Worm (Caenorhabditis elegans): ENCODE measurements around the gene str-16.
A peak's percentile ranks its signal among the peaks of the same experiment; 100 is the strongest.

The str-16 gene

ce11 chrV:3200323-3200722 is 36.4 kb upstream of the str-16 start, which contains the start of gene K08D9.4:
Gene K08D9.4, minus strand, starts transcription at chrV:3200423.
- TF ChIP-seq efl-3 (GFP tag; optimal IDR thresholded peaks at IDR 0.05) = no peak
- peak; percentile 3 for TF ChIP-seq rnt-1 (tag; optimal IDR thresholded peaks at IDR 0.05)

ce11 chrV:3204433-3204832 is 32.2 kb upstream of the str-16 start:
- TF ChIP-seq ceh-88 (GFP tag; IDR thresholded peaks at IDR 0.05) (no peak), lir-3 (tag; optimal IDR thresholded peaks at IDR 0.05; ENCODE audit: poor library complexity) (no peak), blmp-1 (tag; optimal IDR thresholded peaks at IDR 0.05) (no peak), lin-14 (GFP tag; optimal IDR thresholded peaks at IDR 0.05) (no peak), sptf-1 (tag; optimal IDR thresholded peaks at IDR 0.05) (no peak), irx-1 (tag; optimal IDR thresholded peaks at IDR 0.05) (no peak), sox-4 (tag; optimal IDR thresholded peaks at IDR 0.05) (no peak)

- TF ChIP-seq nhr-76 (tag; optimal IDR thresholded peaks at IDR 0.05) = no peak
- TF ChIP-seq efl-1 (optimal IDR thresholded peaks at IDR 0.05) = no peak
- peak in 1 of 2 experiments; percentile 71 for TF ChIP-seq efl-1 (GFP tag; optimal IDR thresholded peaks at IDR 0.05 in 1 of 2)
- no peak for TF ChIP-seq zip-4 (GFP tag; optimal IDR thresholded peaks at IDR 0.05)
Measured at ce11 chrV:3208940-3209339, 27.7 kb upstream of the str-16 start.

ce11 chrV:3210147-3210546 is 26.5 kb upstream of the str-16 start, which contains the start of gene apx-1:
Gene apx-1, plus strand, starts transcription at chrV:3210196.
- TF ChIP-seq efl-1 (optimal IDR thresholded peaks at IDR 0.05) (no peak), efl-1 (GFP tag; optimal IDR thresholded peaks at IDR 0.05 in 1 of 2) (peak in 1 of 2 experiments; percentile 9), ceh-88 (GFP tag; IDR thresholded peaks at IDR 0.05) (no peak), pqm-1 (tag; optimal IDR thresholded peaks at IDR 0.05) (no peak), zag-1 (tag; optimal IDR thresholded peaks at IDR 0.05) (no peak), unc-86 (tag; optimal IDR thresholded peaks at IDR 0.05) (no peak), ceh-90 (tag; optimal IDR thresholded peaks at IDR 0.05) (no peak)

ce11 chrV:3218604-3219003 is 18.1 kb upstream of the str-16 start:
- TF ChIP-seq ces-1 (GFP tag; optimal IDR thresholded peaks at IDR 0.05) = no peak
- no peak for TF ChIP-seq rnt-1 (tag; optimal IDR thresholded peaks at IDR 0.05)
- no peak for TF ChIP-seq lsy-2 (tag; optimal IDR thresholded peaks at IDR 0.05)
- no peak for TF ChIP-seq C34B4.2 (tag; optimal IDR thresholded peaks at IDR 0.05)
- no peak for TF ChIP-seq efl-1 (optimal IDR thresholded peaks at IDR 0.05)
- peak in 1 of 2 experiments; percentile 71 for TF ChIP-seq efl-1 (GFP tag; optimal IDR thresholded peaks at IDR 0.05 in 1 of 2)

- TF ChIP-seq C04F5.9 (tag; optimal IDR thresholded peaks at IDR 0.05) = no peak
- no peak for TF ChIP-seq pax-3 (tag; optimal IDR thresholded peaks at IDR 0.05)
- TF ChIP-seq lir-3 (tag; optimal IDR thresholded peaks at IDR 0.05; ENCODE audit: poor library complexity) = no peak
Measured at ce11 chrV:3227373-3227772, 9.3 kb upstream of the str-16 start, which contains the start of gene K08D9.2. Gene K08D9.2, plus strand, starts transcription at chrV:3227673.

ce11 chrV:3230150-3230549 is 6.5 kb upstream of the str-16 start:
- TF ChIP-seq hpl-2 (GFP tag; optimal IDR thresholded peaks at IDR 0.05) (no peak), unc-62 (GFP tag; optimal IDR thresholded peaks at IDR 0.05) (no peak), mab-9 (GFP tag; IDR thresholded peaks at IDR 0.05) (no peak), unc-30 (tag; optimal IDR thresholded peaks at IDR 0.05) (no peak), aly-2 (tag; optimal IDR thresholded peaks at IDR 0.05) (no peak), efl-1 (optimal IDR thresholded peaks at IDR 0.05) (no peak), efl-1 (GFP tag; optimal IDR thresholded peaks at IDR 0.05 in 1 of 2) (no peak), ceh-88 (GFP tag; IDR thresholded peaks at IDR 0.05) (no peak), ceh-63 (GFP tag; optimal IDR thresholded peaks at IDR 0.05) (no peak), egl-27 (tag; optimal IDR thresholded peaks at IDR 0.05) (no peak), ama-1 (optimal IDR thresholded peaks at IDR 0.05) (no peak), tlp-1 (tag; optimal IDR thresholded peaks at IDR 0.05) (no peak), ets-5 (GFP tag; IDR thresholded peaks at IDR 0.05) (no peak), F16B12.6 (tag; optimal IDR thresholded peaks at IDR 0.05) (no peak), nhr-237 (tag; optimal IDR thresholded peaks at IDR 0.05) (no peak)
